Fruit fly (Drosophila melanogaster) whole organism, embryonic: Measurements from ENCODE around the gene sv.

ENCODE experiments used
- CG11723 ChIP-seq: fragments of 200-800 bp; sonication (Bioruptor generic); optimal IDR thresholded peaks from 2 replicates; lab custom pipeline; 2017; ENCODE audit warnings: missing biosample characterization, mild to moderate bottlenecking, missing genetic modification characterization
- CG1529 ChIP-seq: fragments of 200-800 bp; sonication (Bioruptor generic); optimal IDR thresholded peaks from 3 replicates; lab custom pipeline; 2018; ENCODE audit warnings: missing biosample characterization, missing genetic modification characterization
- CG2712 ChIP-seq: fragments of 200-800 bp; optimal IDR thresholded peaks from 3 replicates; lab custom pipeline; 2019; ENCODE audit warnings: missing biosample characterization, mild to moderate bottlenecking, missing genetic modification characterization, moderate library complexity
- CG4328 ChIP-seq: fragments of 200-800 bp; sonication (Bioruptor generic); optimal IDR thresholded peaks from 3 replicates; lab custom pipeline; 2017; ENCODE audit warnings: missing biosample characterization, missing genetic modification reagents, missing genetic modification characterization
- CG6272 ChIP-seq: fragments of 200-800 bp; sonication (Bioruptor generic); IDR thresholded peaks from 2 replicates; pipeline ENCODE4 v1.3.6; 2022; ENCODE audit warnings: missing biosample characterization, missing genetic modification characterization
- ERR ChIP-seq: fragments of 200-800 bp; sonication (Bioruptor generic); optimal IDR thresholded peaks from 2 replicates; lab custom pipeline; 2016; ENCODE audit warnings: missing biosample characterization, missing genetic modification characterization
- Fer3 ChIP-seq: fragments of 200-800 bp; sonication (Bioruptor generic); optimal IDR thresholded peaks from 2 replicates; lab custom pipeline; 2018; ENCODE audit warnings: missing biosample characterization, mild to moderate bottlenecking, missing genetic modification characterization, moderate library complexity
- Hr78 ChIP-seq, 2 experiments: fragments of 200-800 bp in 1 of 2; fragments of >200 bp in 1 of 2; sonication (Bioruptor generic) in 1 of 2; optimal IDR thresholded peaks; 2 replicates each; lab custom pipeline; 2017 to 2019; ENCODE audit warnings: missing biosample characterization in 2 of 2, missing genetic modification characterization in 2 of 2, mild to moderate bottlenecking in 1 of 2, moderate library complexity in 1 of 2
- Mad ChIP-seq: fragments of 200-800 bp; sonication (Bioruptor generic); optimal IDR thresholded peaks from 2 replicates; lab custom pipeline; 2016; ENCODE audit warnings: missing biosample characterization, missing genetic modification characterization
- dysf ChIP-seq: fragments of 200-800 bp; sonication (Bioruptor generic); IDR thresholded peaks from 3 replicates; pipeline ENCODE4 v1.3.6; 2022; ENCODE audit warnings: missing biosample characterization, missing genetic modification characterization
- ftz-f1 ChIP-seq: fragments of 200-800 bp; sonication (Bioruptor generic); optimal IDR thresholded peaks from 2 replicates; lab custom pipeline; 2016; ENCODE audit warnings: missing biosample characterization, missing genetic modification characterization
- peb ChIP-seq: fragments of 200-800 bp; sonication (Bioruptor generic); IDR thresholded peaks from 2 replicates; pipeline ENCODE4 v1.3.6; 2022; ENCODE audit warnings: missing biosample characterization, missing genetic modification characterization
- pita ChIP-seq: fragments of 200-800 bp; sonication (Bioruptor generic); optimal IDR thresholded peaks from 2 replicates; lab custom pipeline; 2017; ENCODE audit warnings: missing biosample characterization, mild to moderate bottlenecking, missing genetic modification characterization

DNA sequence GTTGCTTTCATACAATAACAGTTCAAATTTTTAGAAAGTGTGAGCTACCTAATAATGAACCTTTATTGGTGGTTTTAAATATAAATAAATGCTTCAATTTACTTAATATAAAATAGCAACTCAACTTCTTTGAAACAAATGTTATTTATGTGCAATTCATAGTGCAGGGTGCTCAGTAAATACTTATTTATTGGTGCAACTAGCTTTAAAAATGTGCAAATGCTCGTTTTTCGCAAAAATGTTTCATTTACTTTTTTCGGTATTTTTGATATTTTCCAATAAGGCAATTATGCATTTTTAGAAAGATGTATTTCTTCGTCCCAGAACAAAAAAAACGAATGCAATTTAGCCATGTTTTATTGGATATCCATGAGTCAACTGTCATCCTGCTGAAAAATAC lies 56.1 kb downstream of the sv start:
- no peak for TF ChIP-seq pita (GFP tag; lab: Kevin White, UChicago)
- no peak for TF ChIP-seq Mad (GFP tag; lab: Kevin White, UChicago)
- no peak for TF ChIP-seq CG2712 (tag; lab: Kevin White, UChicago)
- TF ChIP-seq Fer3 = no peak
- no peak for TF ChIP-seq Hr78 (GFP tag; optimal IDR thresholded peaks at IDR 0.05; lab: Kevin White, UChicago)
- TF ChIP-seq CG11723 (GFP tag; lab: Kevin White, UChicago) = peak; percentile 1
- no peak for TF ChIP-seq CG6272 (GFP tag; lab: Robert Waterston, UW)
- no peak for TF ChIP-seq CG4328 (GFP tag; lab: Kevin White, UChicago)
- TF ChIP-seq peb (GFP tag; lab: Robert Waterston, UW) = no peak
- TF ChIP-seq ERR (GFP tag; lab: Kevin White, UChicago) = no peak
- no peak for TF ChIP-seq CG1529
- no peak for TF ChIP-seq dysf (GFP tag; lab: Robert Waterston, UW)
- no peak for TF ChIP-seq ftz-f1 (GFP tag; lab: Kevin White, UChicago)
